Fruit fly (Drosophila melanogaster): ENCODE measurements around the gene CG9705.

dm6 chr3L:16780317-16780716 lies 417 bp downstream of the CG9705 start:
- TF ChIP-seq CG12071 (GFP tag; optimal IDR thresholded peaks at IDR 0.05) (no peak), ranshi (GFP tag; IDR thresholded peaks at IDR 0.05) (no peak), CG2875 (GFP tag; optimal IDR thresholded peaks at IDR 0.05) (no peak), CG12769 (tag; optimal IDR thresholded peaks at IDR 0.05) (no peak)

Measured in whole organism, embryonic.